Fruit fly (Drosophila melanogaster) whole organism, embryonic: ENCODE measurements around the gene Mkp3.

Source experiments
- Ada2b ChIP-seq: fragments of 200-800 bp; sonication (Bioruptor generic); IDR thresholded peaks from 2 replicates; pipeline ENCODE4 v1.3.6; 2022; ENCODE audit warnings: missing biosample characterization, missing genetic modification characterization
- Bdp1 ChIP-seq: fragments of 200-800 bp; sonication (Bioruptor generic); optimal IDR thresholded peaks from 3 replicates; lab custom pipeline; 2016; ENCODE audit warnings: missing biosample characterization, missing genetic modification characterization
- CG10147 ChIP-seq: fragments of 200-800 bp; sonication (Bioruptor generic); optimal IDR thresholded peaks from 2 replicates; lab custom pipeline; 2019; ENCODE audit warnings: missing biosample characterization, mild to moderate bottlenecking, missing genetic modification characterization, moderate library complexity
- CG10209 ChIP-seq: fragments of 200-800 bp; sonication (Bioruptor generic); optimal IDR thresholded peaks from 3 replicates; lab custom pipeline; 2017; ENCODE audit warnings: missing biosample characterization, mild to moderate bottlenecking, missing genetic modification characterization, missing genetic modification reagents
- CG1024 ChIP-seq: fragments of 200-800 bp; sonication (Bioruptor generic); IDR thresholded peaks from 2 replicates; pipeline ENCODE4 v1.3.6; 2022; ENCODE audit warnings: missing biosample characterization, missing genetic modification characterization
- CG10979 ChIP-seq: fragments of 200-800 bp; sonication (Bioruptor generic); optimal IDR thresholded peaks from 2 replicates; lab custom pipeline; 2018; ENCODE audit warnings: missing biosample characterization, mild to moderate bottlenecking, missing genetic modification characterization, moderate library complexity
- CG12391 ChIP-seq: fragments of 200-800 bp; sonication (Bioruptor generic); optimal IDR thresholded peaks from 3 replicates; lab custom pipeline; 2018; ENCODE audit warnings: missing biosample characterization, mild to moderate bottlenecking, missing genetic modification characterization, moderate library complexity
- CG14441 ChIP-seq: fragments of 200-800 bp; sonication (Bioruptor generic); IDR thresholded peaks from 2 replicates; pipeline ENCODE4 v1.3.6; 2022; ENCODE audit warnings: missing biosample characterization, missing genetic modification characterization
- CG15073 ChIP-seq: fragments of 200-800 bp; sonication (Bioruptor generic); optimal IDR thresholded peaks from 2 replicates; lab custom pipeline; 2016; ENCODE audit warnings: missing biosample characterization, missing genetic modification characterization
- CG15514 ChIP-seq: fragments of 200-800 bp; sonication (Bioruptor generic); optimal IDR thresholded peaks from 3 replicates; lab custom pipeline; 2017; ENCODE audit warnings: missing biosample characterization, missing genetic modification characterization, mild to moderate bottlenecking, moderate library complexity, missing genetic modification reagents
- CG16815 ChIP-seq: fragments of 200-800 bp; sonication (Bioruptor generic); optimal IDR thresholded peaks from 3 replicates; lab custom pipeline; 2017; ENCODE audit warnings: missing biosample characterization, mild to moderate bottlenecking, missing genetic modification characterization
- CG17385 ChIP-seq: fragments of 200-800 bp; sonication (Bioruptor generic); optimal IDR thresholded peaks from 3 replicates; lab custom pipeline; 2018; ENCODE audit warnings: missing biosample characterization, mild to moderate bottlenecking, missing genetic modification characterization
- CG30431 ChIP-seq: fragments of 200-800 bp; sonication (Bioruptor generic); optimal IDR thresholded peaks from 2 replicates; lab custom pipeline; 2017; ENCODE audit warnings: missing biosample characterization, missing genetic modification characterization
- CG3163 ChIP-seq: fragments of 200-800 bp; sonication (Bioruptor generic); optimal IDR thresholded peaks from 3 replicates; lab custom pipeline; 2016; ENCODE audit warnings: missing biosample characterization, missing genetic modification characterization
- CG32532 ChIP-seq: fragments of 200-800 bp; sonication (Bioruptor generic); IDR thresholded peaks from 2 replicates; pipeline ENCODE4 v1.3.6; 2022; ENCODE audit warnings: missing biosample characterization, missing genetic modification characterization
- CG4328 ChIP-seq: fragments of 200-800 bp; sonication (Bioruptor generic); optimal IDR thresholded peaks from 3 replicates; lab custom pipeline; 2017; ENCODE audit warnings: missing biosample characterization, missing genetic modification reagents, missing genetic modification characterization
- CG4424 ChIP-seq: fragments of 200-800 bp; sonication (Bioruptor generic); optimal IDR thresholded peaks from 3 replicates; lab custom pipeline; 2016; ENCODE audit warnings: missing biosample characterization, missing genetic modification characterization
- CG7987 ChIP-seq: fragments of 200-800 bp; sonication (Bioruptor generic); optimal IDR thresholded peaks from 2 replicates; lab custom pipeline; 2018; ENCODE audit warnings: missing biosample characterization, mild to moderate bottlenecking, missing genetic modification characterization, moderate library complexity
- CG8924 ChIP-seq: fragments of 200-800 bp; optimal IDR thresholded peaks from 3 replicates; lab custom pipeline; 2019; ENCODE audit warnings: missing biosample characterization, mild to moderate bottlenecking, missing genetic modification characterization, moderate library complexity
- CkIIα-i1 ChIP-seq: fragments of 200-800 bp; sonication (Bioruptor generic); IDR thresholded peaks from 2 replicates; pipeline ENCODE4 v1.3.6; 2022; ENCODE audit warnings: missing biosample characterization, missing genetic modification characterization
- Dad ChIP-seq: fragments of 200-800 bp; sonication (Bioruptor generic); optimal IDR thresholded peaks from 3 replicates; lab custom pipeline; 2016; ENCODE audit warnings: missing biosample characterization, missing genetic modification characterization
- E2f1 ChIP-seq: fragments of 200-800 bp; sonication (Bioruptor generic); IDR thresholded peaks from 2 replicates; pipeline ENCODE4 v1.3.6; 2022; ENCODE audit warnings: missing biosample characterization, missing genetic modification characterization
- H2.0 ChIP-seq: fragments of 200-800 bp; sonication (Bioruptor generic); IDR thresholded peaks from 2 replicates; pipeline ENCODE4 v1.3.6; 2022; ENCODE audit warnings: missing biosample characterization, missing genetic modification characterization
- HLH3B ChIP-seq: fragments of 200-800 bp; sonication (Bioruptor generic); IDR thresholded peaks from 2 replicates; pipeline ENCODE4 v1.3.6; 2022; ENCODE audit warnings: missing biosample characterization, missing genetic modification characterization
- HmgD ChIP-seq: fragments of 200-800 bp; sonication (Bioruptor generic); optimal IDR thresholded peaks from 3 replicates; lab custom pipeline; 2016; ENCODE audit warnings: missing biosample characterization, missing genetic modification characterization
- Hr51 ChIP-seq, 2 experiments: fragments of 200-800 bp; sonication (Bioruptor generic); optimal IDR thresholded peaks; 2 replicates in 1 of 2; 3 replicates in 1 of 2; lab custom pipeline; 2016 to 2018; ENCODE audit warnings: missing biosample characterization in 2 of 2, missing genetic modification characterization in 2 of 2, mild to moderate bottlenecking in 1 of 2, moderate library complexity in 1 of 2
- Med ChIP-seq: fragments of 200-800 bp; sonication (Bioruptor generic); peaks from one replicate; lab custom pipeline; 2016; ENCODE audit warnings: missing biosample characterization, missing genetic modification characterization, mild to moderate bottlenecking, inconsistent platforms, moderate library complexity
- Meics ChIP-seq: fragments of 200-800 bp; sonication (Bioruptor generic); optimal IDR thresholded peaks from 2 replicates; lab custom pipeline; 2017; ENCODE audit warnings: missing biosample characterization, mild to moderate bottlenecking, missing genetic modification characterization
- Mrtf ChIP-seq: fragments of 200-800 bp; sonication (Bioruptor generic); IDR thresholded peaks from 3 replicates; pipeline ENCODE4 v1.3.6; 2022; ENCODE audit warnings: missing biosample characterization, missing genetic modification characterization
- Nf-YB ChIP-seq: fragments of 200-800 bp; sonication (Bioruptor generic); optimal IDR thresholded peaks from 3 replicates; lab custom pipeline; 2019; ENCODE audit warnings: missing biosample characterization, mild to moderate bottlenecking, missing genetic modification characterization, moderate library complexity
- Tbp ChIP-seq: fragments of >200 bp; optimal IDR thresholded peaks from 2 replicates; lab custom pipeline; 2018; ENCODE audit warnings: missing biosample characterization, missing genetic modification characterization
- bbx ChIP-seq: fragments of 200-800 bp; sonication (Bioruptor generic); IDR thresholded peaks from 2 replicates; pipeline ENCODE4 v1.3.6; 2022; ENCODE audit warnings: missing biosample characterization, missing genetic modification characterization; ENCODE audit not compliant: partially characterized antibody
- cad ChIP-seq: fragments of >200 bp; optimal IDR thresholded peaks from 2 replicates; lab custom pipeline; 2017; ENCODE audit warnings: missing biosample characterization, missing genetic modification characterization
- chm ChIP-seq: fragments of 200-800 bp; sonication (Bioruptor generic); IDR thresholded peaks from 2 replicates; pipeline ENCODE4 v1.3.6; 2022; ENCODE audit warnings: missing biosample characterization, missing genetic modification characterization
- croc ChIP-seq: fragments of 200-800 bp; sonication (Bioruptor generic); conservative IDR thresholded peaks from 3 replicates; pipeline ENCODE4 v1.3.6; 2022; ENCODE audit warnings: missing biosample characterization, missing genetic modification characterization
- da ChIP-seq: fragments of 200-800 bp; sonication (Bioruptor generic); optimal IDR thresholded peaks from 2 replicates; lab custom pipeline; 2016; ENCODE audit warnings: missing biosample characterization, missing genetic modification characterization
- dati ChIP-seq: fragments of 200-800 bp; sonication (Bioruptor generic); IDR thresholded peaks from 2 replicates; pipeline ENCODE4 v1.3.6; 2022; ENCODE audit warnings: missing biosample characterization, missing genetic modification characterization
- fd102C ChIP-seq: fragments of 200-800 bp; sonication (Bioruptor generic); optimal IDR thresholded peaks from 2 replicates; lab custom pipeline; 2018; ENCODE audit warnings: missing biosample characterization, mild to moderate bottlenecking, missing genetic modification characterization, moderate library complexity
- gcm ChIP-seq: fragments of 200-800 bp; sonication (Bioruptor generic); optimal IDR thresholded peaks from 2 replicates; lab custom pipeline; 2019; ENCODE audit warnings: missing biosample characterization, mild to moderate bottlenecking, missing genetic modification characterization, moderate library complexity
- gro ChIP-seq: fragments of 200-800 bp; sonication (Bioruptor generic); optimal IDR thresholded peaks from 2 replicates; lab custom pipeline; 2016; ENCODE audit warnings: missing biosample characterization, missing genetic modification characterization
- her ChIP-seq: fragments of 200-800 bp; sonication (Bioruptor generic); optimal IDR thresholded peaks from 2 replicates; lab custom pipeline; 2016; ENCODE audit warnings: missing biosample characterization, missing genetic modification characterization
- hkb ChIP-seq, 2 experiments: fragments of 200-800 bp in 1 of 2; fragments of >200 bp in 1 of 2; sonication (Bioruptor generic) in 1 of 2; IDR thresholded peaks in 1 of 2; optimal IDR thresholded peaks in 1 of 2; 2 replicates each; pipeline versions ENCODE4 v1.3.6 to Lab custom; 2017 to 2022; ENCODE audit warnings: missing biosample characterization in 1 of 2, missing genetic modification characterization in 1 of 2
- klu ChIP-seq: fragments of 200-800 bp; sonication (Bioruptor generic); IDR thresholded peaks from 2 replicates; pipeline ENCODE4 v1.3.6; 2022; ENCODE audit warnings: missing biosample characterization, missing genetic modification characterization
- mam ChIP-seq: fragments of 200-800 bp; sonication (Bioruptor generic); optimal IDR thresholded peaks from 3 replicates; lab custom pipeline; 2016; ENCODE audit warnings: missing biosample characterization, missing genetic modification characterization
- nom ChIP-seq: fragments of 200-800 bp; sonication (Bioruptor generic); optimal IDR thresholded peaks from 2 replicates; lab custom pipeline; 2017; ENCODE audit warnings: missing biosample characterization, missing genetic modification characterization, mild to moderate bottlenecking, moderate library complexity, missing genetic modification reagents
- pan ChIP-seq, 4 experiments: fragments of >200 bp in 3 of 4; fragments of 200-800 bp in 1 of 4; sonication (Bioruptor generic) in 1 of 4; optimal IDR thresholded peaks in 3 of 4; IDR thresholded peaks in 1 of 4; 2 replicates each; pipeline versions ENCODE4 v1.3.6 to Lab custom; 2017 to 2022; ENCODE audit warnings: missing biosample characterization in 2 of 4, missing genetic modification characterization in 2 of 4, mixed read lengths in 1 of 4
- phol ChIP-seq: fragments of 200-800 bp; sonication (Bioruptor generic); optimal IDR thresholded peaks from 3 replicates; lab custom pipeline; 2018; ENCODE audit warnings: missing biosample characterization, mild to moderate bottlenecking, missing genetic modification characterization, moderate library complexity
- pros ChIP-seq: fragments of 200-800 bp; sonication (Bioruptor generic); optimal IDR thresholded peaks from 3 replicates; lab custom pipeline; 2019; ENCODE audit warnings: missing biosample characterization, mild to moderate bottlenecking, missing genetic modification characterization, moderate library complexity
- repo ChIP-seq: fragments of 200-800 bp; sonication (Bioruptor generic); optimal IDR thresholded peaks from 2 replicates; lab custom pipeline; 2016; ENCODE audit warnings: missing biosample characterization, missing genetic modification characterization
- tup ChIP-seq: fragments of 200-800 bp; sonication (Bioruptor generic); optimal IDR thresholded peaks from 2 replicates; lab custom pipeline; 2016; ENCODE audit warnings: missing biosample characterization, mild to moderate bottlenecking, missing genetic modification characterization, moderate library complexity

The Mkp3 gene

dm6 chr3L:19056857-19057324, 29.3 kb downstream of the Mkp3 start (continued):
- peak; percentile 46 for TF ChIP-seq CG10979 (tag; lab: Kevin White, UChicago)
- TF ChIP-seq CG7987 (GFP tag; lab: Kevin White, UChicago): no peak
- TF ChIP-seq CG12391 (tag; lab: Kevin White, UChicago): peak; percentile 66
- no peak for TF ChIP-seq Tbp (GFP tag; lab: Kevin White, UChicago)
- no peak for TF ChIP-seq HmgD (GFP tag; lab: Kevin White, UChicago)
- TF ChIP-seq fd102C (GFP tag; lab: Kevin White, UChicago): no peak
- no peak for TF ChIP-seq CG3163
- no peak for TF ChIP-seq H2.0 (GFP tag; lab: Robert Waterston, UW)
- no peak for TF ChIP-seq hkb (optimal IDR thresholded peaks at IDR 0.05; lab: Kevin White, UChicago)
- TF ChIP-seq hkb (GFP tag; IDR thresholded peaks at IDR 0.05; lab: Robert Waterston, UW): no peak
- no peak for TF ChIP-seq CG4328
- no peak for TF ChIP-seq cad (GFP tag; lab: Kevin White, UChicago)
- no peak for TF ChIP-seq Dad (GFP tag; lab: Kevin White, UChicago)
- no peak for TF ChIP-seq CG32532 (GFP tag; lab: Robert Waterston, UW)
- TF ChIP-seq gro (GFP tag; lab: Kevin White, UChicago): no peak
- TF ChIP-seq CG4424: peak; percentile 11
- TF ChIP-seq CG15514: no peak
- no peak for TF ChIP-seq CG14441
- 0 out of 2 replicates have a peak, but pooled peaks have one; percentile 8 for TF ChIP-seq HLH3B
- no peak for TF ChIP-seq CG10209 (GFP tag; lab: Kevin White, UChicago)
- TF ChIP-seq dati (GFP tag; lab: Robert Waterston, UW): no peak
- TF ChIP-seq Med: no peak
- TF ChIP-seq Ada2b (GFP tag; lab: Robert Waterston, UW): no peak
- no peak for TF ChIP-seq tup (GFP tag; lab: Kevin White, UChicago)
- TF ChIP-seq pros (GFP tag; lab: Kevin White, UChicago): no peak
- TF ChIP-seq CG10147 (GFP tag; lab: Kevin White, UChicago): no peak
- no peak for TF ChIP-seq CG1024 (GFP tag; lab: Robert Waterston, UW)
- peak; percentile 21 for TF ChIP-seq phol (tag; lab: Kevin White, UChicago)
- TF ChIP-seq CkIIα-i1 (GFP tag; lab: Robert Waterston, UW): no peak
- TF ChIP-seq chm (GFP tag; lab: Robert Waterston, UW): no peak
- TF ChIP-seq pan (optimal IDR thresholded peaks at IDR 0.05; lab: Kevin White, UChicago): no peak
- peak in 1 of 2 experiments; percentile 15 for TF ChIP-seq pan (GFP tag; optimal IDR thresholded peaks at IDR 0.05 in 1 of 2, IDR thresholded peaks at IDR 0.05 in 1 of 2)
- TF ChIP-seq Nf-YB (GFP tag; lab: Kevin White, UChicago): peak; percentile 1
- TF ChIP-seq her (GFP tag; lab: Kevin White, UChicago): no peak
- no peak for TF ChIP-seq CG15073 (GFP tag; lab: Kevin White, UChicago)
- no peak for TF ChIP-seq nom (GFP tag; lab: Kevin White, UChicago)
- TF ChIP-seq croc (GFP tag; lab: Robert Waterston, UW): peak; percentile 15; the same call in 1 of the 3 replicates
- TF ChIP-seq bbx (GFP tag; lab: Robert Waterston, UW): no peak
- no peak for TF ChIP-seq CG16815
- TF ChIP-seq Mrtf (GFP tag; lab: Robert Waterston, UW): no peak
- TF ChIP-seq mam (GFP tag; lab: Kevin White, UChicago): no peak
- TF ChIP-seq repo (GFP tag; lab: Kevin White, UChicago): no peak
- TF ChIP-seq E2f1 (GFP tag; lab: Robert Waterston, UW): no peak
- TF ChIP-seq Bdp1: no peak
- peak; percentile 4 for TF ChIP-seq CG17385 (GFP tag; lab: Kevin White, UChicago)
- TF ChIP-seq CG30431 (GFP tag; lab: Kevin White, UChicago): no peak
- no peak for TF ChIP-seq Meics (GFP tag; lab: Kevin White, UChicago)
- TF ChIP-seq klu: no peak
- TF ChIP-seq gcm: peak; percentile 41
- TF ChIP-seq Hr51 (GFP tag; optimal IDR thresholded peaks at IDR 0.05; lab: Kevin White, UChicago): peak in 1 of 2 experiments; percentile 45
- no peak for TF ChIP-seq da (GFP tag; lab: Kevin White, UChicago)
- peak; percentile 32 for TF ChIP-seq CG8924 (tag; lab: Kevin White, UChicago)
